Worm (Caenorhabditis elegans) whole organism, late embryonic: ENCODE data around the gene F13H10.1.

ENCODE experiments used
- C08G9.2 ChIP-seq: sonication (generic microtip); optimal IDR thresholded peaks from 2 replicates; lab custom pipeline; 2016; ENCODE audit warnings: mild to moderate bottlenecking, missing genetic modification characterization, moderate library complexity, missing compliant biosample characterization
- C38D4.7 ChIP-seq: fragments of 200-800 bp; sonication (Bioruptor generic); optimal IDR thresholded peaks from 2 replicates; lab custom pipeline; 2018; ENCODE audit warnings: mild to moderate bottlenecking, missing genetic modification characterization, moderate library complexity, missing compliant biosample characterization
- F13H6.1 ChIP-seq: sonication (generic microtip); optimal IDR thresholded peaks from 2 replicates; lab custom pipeline; 2016; ENCODE audit warnings: missing genetic modification characterization, missing compliant biosample characterization
- K02D7.2 ChIP-seq: sonication (generic microtip); optimal IDR thresholded peaks from 2 replicates; lab custom pipeline; 2017; ENCODE audit warnings: mild to moderate bottlenecking, missing genetic modification characterization, missing compliant biosample characterization
- ahr-1 ChIP-seq: sonication (generic microtip); optimal IDR thresholded peaks from 2 replicates; lab custom pipeline; 2016; ENCODE audit warnings: missing genetic modification characterization, missing compliant biosample characterization
- ceh-19 ChIP-seq: fragments of 200-800 bp; sonication (Bioruptor generic); optimal IDR thresholded peaks from 2 replicates; lab custom pipeline; 2018; ENCODE audit warnings: mild to moderate bottlenecking, missing genetic modification characterization, missing compliant biosample characterization
- ceh-22 ChIP-seq: sonication (generic microtip); optimal IDR thresholded peaks from 2 replicates; lab custom pipeline; 2017; ENCODE audit warnings: missing biosample characterization, missing genetic modification characterization
- ceh-30 ChIP-seq: fragments of 150-350 bp; optimal IDR thresholded peaks from 2 replicates; lab custom pipeline; 2014; ENCODE audit warnings: missing biosample characterization, missing genetic modification characterization
- ceh-34 ChIP-seq: sonication (generic microtip); optimal IDR thresholded peaks from 2 replicates; lab custom pipeline; 2016; ENCODE audit warnings: mild to moderate bottlenecking, missing genetic modification characterization, missing compliant biosample characterization
- che-1 ChIP-seq: sonication (generic microtip); optimal IDR thresholded peaks from 2 replicates; lab custom pipeline; 2016; ENCODE audit warnings: mild to moderate bottlenecking, missing genetic modification characterization, missing compliant biosample characterization
- dve-1 ChIP-seq: sonication (generic microtip); optimal IDR thresholded peaks from 2 replicates; lab custom pipeline; 2017; ENCODE audit warnings: antibody characterized with exemption, mild to moderate bottlenecking, missing genetic modification characterization, missing compliant biosample characterization
- elt-2 ChIP-seq: sonication (generic microtip); optimal IDR thresholded peaks from 2 replicates; lab custom pipeline; 2016; ENCODE audit warnings: missing genetic modification reagents, missing genetic modification characterization, missing compliant biosample characterization
- elt-4 ChIP-seq: sonication (generic microtip); optimal IDR thresholded peaks from 2 replicates; lab custom pipeline; 2016; ENCODE audit warnings: missing genetic modification characterization, missing compliant biosample characterization
- ets-4 ChIP-seq: sonication (generic microtip); optimal IDR thresholded peaks from 2 replicates; lab custom pipeline; 2016; ENCODE audit warnings: missing genetic modification characterization, missing compliant biosample characterization
- eyg-1 ChIP-seq: sonication (generic microtip); optimal IDR thresholded peaks from 2 replicates; lab custom pipeline; 2016; ENCODE audit warnings: missing genotype, missing genetic modification characterization, missing compliant biosample characterization
- fax-1 ChIP-seq: sonication (generic microtip); optimal IDR thresholded peaks from 2 replicates; lab custom pipeline; 2016; ENCODE audit warnings: missing genotype, missing genetic modification characterization, missing compliant biosample characterization
- fkh-10 ChIP-seq: fragments of 150-350 bp; optimal IDR thresholded peaks from 2 replicates; lab custom pipeline; 2014; ENCODE audit warnings: missing biosample characterization, missing genetic modification reagents, missing genetic modification characterization
- hlh-15 ChIP-seq: sonication (generic microtip); optimal IDR thresholded peaks from 2 replicates; lab custom pipeline; 2016; ENCODE audit warnings: missing genetic modification characterization, missing compliant biosample characterization
- hlh-30 ChIP-seq: sonication (generic microtip); optimal IDR thresholded peaks from 2 replicates; lab custom pipeline; 2017; ENCODE audit warnings: antibody characterized with exemption, missing genetic modification characterization, missing compliant biosample characterization; ENCODE audit not compliant: insufficient read depth
- hlh-6 ChIP-seq: sonication (generic microtip); optimal IDR thresholded peaks from 2 replicates; lab custom pipeline; 2016; ENCODE audit warnings: missing genotype, missing genetic modification characterization, missing compliant biosample characterization
- lim-6 ChIP-seq: sonication (generic microtip); optimal IDR thresholded peaks from 2 replicates; lab custom pipeline; 2016; ENCODE audit warnings: missing genetic modification characterization, missing compliant biosample characterization
- lin-11 ChIP-seq: fragments of 200-800 bp; sonication (Bioruptor generic); optimal IDR thresholded peaks from 2 replicates; lab custom pipeline; 2018; ENCODE audit warnings: mild to moderate bottlenecking, missing genetic modification characterization, missing compliant biosample characterization
- nfya-1 ChIP-seq: sonication (generic microtip); optimal IDR thresholded peaks from 2 replicates; lab custom pipeline; 2017; ENCODE audit warnings: missing genetic modification characterization, mild to moderate bottlenecking, missing compliant biosample characterization, antibody characterized with exemption, moderate library complexity
- nhr-232 ChIP-seq: sonication (generic microtip); optimal IDR thresholded peaks from 2 replicates; lab custom pipeline; 2016; ENCODE audit warnings: missing genetic modification characterization, missing compliant biosample characterization
- pag-3 ChIP-seq: sonication (generic microtip); optimal IDR thresholded peaks from 2 replicates; lab custom pipeline; 2016; ENCODE audit warnings: missing compliant biosample characterization, missing genetic modification characterization, borderline replicate concordance
- pat-9 ChIP-seq: fragments of 200-800 bp; sonication (Bioruptor generic); optimal IDR thresholded peaks from 2 replicates; lab custom pipeline; 2018; ENCODE audit warnings: mild to moderate bottlenecking, missing genetic modification characterization, moderate library complexity, missing compliant biosample characterization
- pax-1 ChIP-seq: fragments of 150-350 bp; optimal IDR thresholded peaks from 2 replicates; lab custom pipeline; 2014; ENCODE audit warnings: missing biosample characterization, missing genetic modification characterization
- pha-2 ChIP-seq: sonication (generic microtip); optimal IDR thresholded peaks from 2 replicates; lab custom pipeline; 2017; ENCODE audit warnings: mild to moderate bottlenecking, missing genetic modification characterization, missing compliant biosample characterization
- pha-4 ChIP-seq: fragments of 150-350 bp; optimal IDR thresholded peaks from 2 replicates; lab custom pipeline; 2018; ENCODE audit warnings: missing biosample characterization, missing genetic modification reagents, missing genetic modification characterization
- pros-1 ChIP-seq: fragments of 150-350 bp; optimal IDR thresholded peaks from 2 replicates; lab custom pipeline; 2014; ENCODE audit warnings: missing biosample characterization, missing genetic modification reagents, missing genetic modification characterization
- rnt-1 ChIP-seq: sonication (generic microtip); optimal IDR thresholded peaks from 2 replicates; lab custom pipeline; 2016; ENCODE audit warnings: missing genetic modification characterization, missing compliant biosample characterization
- sox-2 ChIP-seq: fragments of 200-800 bp; sonication (Bioruptor generic); IDR thresholded peaks from 2 replicates; pipeline ENCODE4 v1.3.6; 2022; ENCODE audit warnings: missing genetic modification reagents, missing genetic modification characterization, missing compliant biosample characterization
- sox-4 ChIP-seq: sonication (generic microtip); optimal IDR thresholded peaks from 2 replicates; lab custom pipeline; 2017; ENCODE audit warnings: mild to moderate bottlenecking, missing genetic modification characterization, inconsistent platforms, missing compliant biosample characterization
- tbx-2 ChIP-seq: sonication (generic microtip); optimal IDR thresholded peaks from 2 replicates; lab custom pipeline; 2016; ENCODE audit warnings: missing genetic modification characterization, missing compliant biosample characterization
- ttx-3 ChIP-seq: sonication (generic microtip); optimal IDR thresholded peaks from 2 replicates; lab custom pipeline; 2016; ENCODE audit warnings: missing genetic modification reagents, missing genetic modification characterization, missing compliant biosample characterization
- unc-42 ChIP-seq: sonication (generic microtip); optimal IDR thresholded peaks from 2 replicates; lab custom pipeline; 2016; ENCODE audit warnings: missing genotype, missing genetic modification characterization, missing compliant biosample characterization
- unc-86 ChIP-seq: sonication (generic microtip); optimal IDR thresholded peaks from 2 replicates; lab custom pipeline; 2016; ENCODE audit warnings: missing genetic modification characterization, missing compliant biosample characterization
- zip-5 ChIP-seq: sonication (generic microtip); optimal IDR thresholded peaks from 2 replicates; lab custom pipeline; 2016; ENCODE audit warnings: missing genetic modification characterization, missing compliant biosample characterization

Gene F13H10.1

DNA sequence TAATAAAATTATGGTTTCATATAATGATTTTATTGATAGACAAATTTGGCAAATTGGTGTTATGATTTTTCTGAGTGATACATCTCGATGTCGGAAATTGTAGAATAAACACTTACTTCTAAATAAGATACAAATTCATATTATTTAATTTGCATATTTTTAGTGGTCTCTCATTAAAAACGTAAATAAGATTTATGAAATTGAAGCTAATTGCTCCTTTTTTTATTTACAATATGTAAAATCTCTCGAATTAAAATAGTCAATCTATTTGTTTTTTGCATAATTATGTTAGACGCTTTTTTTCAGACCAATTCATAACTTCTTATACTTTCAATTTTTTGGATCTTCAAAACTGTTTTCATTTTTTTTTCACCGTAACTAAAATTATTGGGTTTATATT, 27.9 kb downstream of the F13H10.1 start, which contains the start of gene hrg-6:
Gene hrg-6 (plus strand): TSS at position 301 of the 400 bp plus-strand sequence.
- TF ChIP-seq F13H6.1 (tag; lab: Kevin White, UChicago) (no peak), tbx-2 (tag; lab: Kevin White, UChicago) (no peak), hlh-30 (tag; lab: Kevin White, UChicago) (no peak), C08G9.2 (no peak), sox-4 (no peak), pha-4 (tag; lab: Kevin White, UChicago) (no peak), elt-4 (tag; lab: Kevin White, UChicago) (no peak), rnt-1 (tag; lab: Kevin White, UChicago) (no peak), pros-1 (tag; lab: Kevin White, UChicago) (no peak), eyg-1 (no peak), ahr-1 (tag; lab: Kevin White, UChicago) (no peak), C38D4.7 (GFP tag; lab: Kevin White, UChicago) (no peak), lim-6 (no peak)

DNA sequence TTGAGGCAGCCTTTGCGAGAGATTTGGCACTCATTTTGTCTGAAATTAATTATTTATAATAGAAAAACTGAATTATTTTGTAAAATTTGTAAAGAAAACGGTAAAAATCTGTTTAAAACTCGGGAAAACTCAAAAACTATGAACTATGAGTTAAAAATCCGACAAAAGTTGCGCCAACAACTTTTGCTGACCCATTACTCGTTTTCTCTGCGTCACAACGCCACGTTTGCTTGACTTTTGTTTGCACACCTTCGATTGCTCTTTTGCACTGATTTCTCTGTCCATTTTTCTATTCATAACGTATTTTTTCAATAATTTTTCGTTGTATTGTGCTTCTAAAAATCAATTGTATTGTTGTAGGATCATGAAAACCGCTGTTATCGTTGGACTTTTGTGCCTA, 31.8 kb downstream of the F13H10.1 start, which contains the start of gene fkb-1:
Gene fkb-1 (plus strand): TSS at position 361 of the 400 bp plus-strand sequence.
- TF ChIP-seq fkh-10 (GFP tag; lab: Kevin White, UChicago) (no peak), ceh-30 (no peak), pat-9 (tag; lab: Kevin White, UChicago) (no peak), pag-3 (tag; lab: Kevin White, UChicago) (no peak), dve-1 (tag; lab: Kevin White, UChicago) (no peak), eyg-1 (no peak), pax-1 (peak; percentile 60), che-1 (tag; lab: Kevin White, UChicago) (no peak), ceh-34 (tag; lab: Kevin White, UChicago) (no peak), hlh-30 (tag; lab: Kevin White, UChicago) (no peak), ttx-3 (tag; lab: Kevin White, UChicago) (no peak), lin-11 (tag; lab: Kevin White, UChicago) (no peak), unc-86 (tag; lab: Kevin White, UChicago) (no peak), F13H6.1 (tag; lab: Kevin White, UChicago) (no peak), K02D7.2 (tag; lab: Kevin White, UChicago) (no peak), sox-2 (GFP tag; lab: Robert Waterston, UW) (no peak), tbx-2 (tag; lab: Kevin White, UChicago) (no peak), nfya-1 (tag; lab: Kevin White, UChicago) (peak; percentile 35), pha-2 (tag; lab: Kevin White, UChicago) (no peak), zip-5 (no peak), nhr-232 (tag; lab: Kevin White, UChicago) (no peak), hlh-15 (no peak), ceh-19 (GFP tag; lab: Kevin White, UChicago) (no peak), elt-2 (tag; lab: Kevin White, UChicago) (peak; percentile 19), lim-6 (no peak)

DNA sequence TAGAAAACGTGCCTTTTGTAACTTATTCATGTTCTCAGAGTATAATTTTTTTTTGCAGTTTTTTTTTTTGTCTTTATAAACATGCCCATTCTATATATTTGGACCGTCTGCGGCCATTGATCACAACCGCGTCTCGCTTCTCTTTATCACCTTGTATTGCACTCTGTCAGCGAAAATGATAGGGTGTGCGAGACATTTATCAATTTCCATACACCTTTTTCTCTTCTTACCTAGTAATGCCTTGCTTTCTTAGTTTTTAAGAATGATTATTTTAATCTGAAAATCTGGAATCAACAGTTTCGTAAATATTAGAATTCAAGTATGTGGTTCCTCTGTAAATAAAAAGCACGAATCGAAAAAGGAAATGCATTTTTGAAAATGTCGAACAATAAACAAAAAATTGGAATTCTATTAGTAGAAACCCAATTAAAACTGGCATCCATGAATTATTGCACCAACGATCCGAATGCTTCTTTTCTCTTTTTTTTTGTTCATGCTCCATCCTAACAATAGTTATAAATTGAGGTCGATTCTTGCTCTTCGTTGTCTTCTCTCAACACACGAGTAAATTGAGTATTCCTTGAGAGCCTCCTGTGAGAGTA, 32.8 kb downstream of the F13H10.1 start:
- TF ChIP-seq pros-1 (tag; lab: Kevin White, UChicago): no peak
- no peak for TF ChIP-seq hlh-30 (tag; lab: Kevin White, UChicago)
- no peak for TF ChIP-seq fax-1 (tag; lab: Kevin White, UChicago)
- no peak for TF ChIP-seq hlh-6 (tag; lab: Kevin White, UChicago)
- TF ChIP-seq elt-2 (tag; lab: Kevin White, UChicago): peak; percentile 44
- no peak for TF ChIP-seq nfya-1 (tag; lab: Kevin White, UChicago)
- no peak for TF ChIP-seq ahr-1 (tag; lab: Kevin White, UChicago)
- no peak for TF ChIP-seq elt-4 (tag; lab: Kevin White, UChicago)
- TF ChIP-seq unc-42: peak; percentile 32
- no peak for TF ChIP-seq ceh-22 (tag; lab: Kevin White, UChicago)
- TF ChIP-seq ets-4 (tag; lab: Kevin White, UChicago): no peak
- TF ChIP-seq ceh-19 (GFP tag; lab: Kevin White, UChicago): no peak
- no peak for TF ChIP-seq sox-4
